Worm (Caenorhabditis elegans) whole organism, L2 larva: ENCODE data around the gene F47B8.3.

Experiments used
- C34F6.9 ChIP-seq: fragments of 150-350 bp; optimal IDR thresholded peaks from 2 replicates; lab custom pipeline; 2014; ENCODE audit warnings: missing biosample characterization, missing genetic modification characterization
- F13H6.1 ChIP-seq: sonication (generic microtip); optimal IDR thresholded peaks from 2 replicates; lab custom pipeline; 2016; ENCODE audit warnings: missing genetic modification characterization, missing compliant biosample characterization
- R02D3.7 ChIP-seq: fragments of 150-350 bp; optimal IDR thresholded peaks from 2 replicates; lab custom pipeline; 2014; ENCODE audit warnings: missing biosample characterization, missing genetic modification characterization
- Y55F3AM.14 ChIP-seq: fragments of 200-800 bp; sonication (Bioruptor generic); optimal IDR thresholded peaks from 2 replicates; lab custom pipeline; 2018; ENCODE audit warnings: mild to moderate bottlenecking, missing genetic modification characterization, missing compliant biosample characterization
- ZK546.5 ChIP-seq: sonication (generic microtip); optimal IDR thresholded peaks from 2 replicates; lab custom pipeline; 2017; ENCODE audit warnings: missing biosample characterization, missing genetic modification characterization
- alr-1 ChIP-seq: fragments of 150-350 bp; optimal IDR thresholded peaks from 2 replicates; lab custom pipeline; 2014; ENCODE audit warnings: missing biosample characterization, missing genetic modification characterization
- aly-2 ChIP-seq: fragments of 150-350 bp; optimal IDR thresholded peaks from 2 replicates; lab custom pipeline; 2014; ENCODE audit warnings: missing biosample characterization, missing genetic modification characterization
- ama-1 ChIP-seq: fragments of 150-350 bp; optimal IDR thresholded peaks from 2 replicates; lab custom pipeline; 2018; ENCODE audit warnings: inconsistent platforms
- blmp-1 ChIP-seq: sonication (generic microtip); optimal IDR thresholded peaks from 2 replicates; lab custom pipeline; 2017; ENCODE audit warnings: missing genetic modification characterization, mild to moderate bottlenecking, missing compliant biosample characterization, antibody characterized with exemption, moderate library complexity; ENCODE audit not compliant: insufficient read depth
- ceh-16 ChIP-seq: fragments of 150-350 bp; optimal IDR thresholded peaks from 2 replicates; lab custom pipeline; 2014; ENCODE audit warnings: missing biosample characterization, missing genetic modification characterization
- ceh-82 ChIP-seq: fragments of 150-350 bp; optimal IDR thresholded peaks from 2 replicates; lab custom pipeline; 2014; ENCODE audit warnings: missing biosample characterization, missing genetic modification characterization
- crh-2 ChIP-seq: sonication (generic microtip); optimal IDR thresholded peaks from 2 replicates; lab custom pipeline; 2017; ENCODE audit warnings: missing biosample characterization, missing genetic modification characterization
- dmd-4 ChIP-seq: sonication (generic microtip); optimal IDR thresholded peaks from 2 replicates; lab custom pipeline; 2017; ENCODE audit warnings: missing biosample characterization, missing genetic modification characterization
- egl-27 ChIP-seq: sonication (generic microtip); optimal IDR thresholded peaks from 3 replicates; lab custom pipeline; 2017; ENCODE audit warnings: missing biosample characterization, missing genetic modification reagents, missing genetic modification characterization
- elt-1 ChIP-seq: fragments of 150-350 bp; optimal IDR thresholded peaks from 2 replicates; lab custom pipeline; 2014; ENCODE audit warnings: missing biosample characterization, missing genetic modification characterization
- elt-3 ChIP-seq: sonication (generic microtip); optimal IDR thresholded peaks from 2 replicates; lab custom pipeline; 2017; ENCODE audit warnings: missing biosample characterization, missing genetic modification characterization
- fos-1 ChIP-seq: fragments of 150-350 bp; optimal IDR thresholded peaks from 2 replicates; lab custom pipeline; 2014; ENCODE audit warnings: missing biosample characterization, missing genetic modification characterization
- gmeb-1 ChIP-seq: fragments of 150-350 bp; optimal IDR thresholded peaks from 2 replicates; lab custom pipeline; 2014; ENCODE audit warnings: missing biosample characterization, missing genetic modification characterization
- lin-11 ChIP-seq: fragments of 150-350 bp; sonication (generic microtip); optimal IDR thresholded peaks from 2 replicates; lab custom pipeline; 2014; ENCODE audit warnings: missing biosample characterization, missing genetic modification characterization, inconsistent platforms, mixed read lengths
- lin-13 ChIP-seq: fragments of 150-350 bp; optimal IDR thresholded peaks from 2 replicates; lab custom pipeline; 2014; ENCODE audit warnings: missing biosample characterization, missing genetic modification reagents, missing genetic modification characterization
- lin-39 ChIP-seq: fragments of 150-350 bp; optimal IDR thresholded peaks from 2 replicates; lab custom pipeline; 2014; ENCODE audit warnings: missing biosample characterization, missing genetic modification reagents, missing genetic modification characterization
- lsy-2 ChIP-seq, 2 experiments: fragments of 150-350 bp in 1 of 2; sonication (generic microtip) in 1 of 2; optimal IDR thresholded peaks; 2 replicates each; lab custom pipeline; 2014 to 2017; ENCODE audit warnings: missing biosample characterization in 2 of 2, missing genetic modification characterization in 2 of 2
- mab-5 ChIP-seq: fragments of 150-350 bp; optimal IDR thresholded peaks from 2 replicates; lab custom pipeline; 2014; ENCODE audit warnings: missing biosample characterization, missing genetic modification characterization
- mbf-1 ChIP-seq: sonication (generic microtip); optimal IDR thresholded peaks from 2 replicates; lab custom pipeline; 2017; ENCODE audit warnings: missing biosample characterization, missing genetic modification characterization
- mdl-1 ChIP-seq, 2 experiments: fragments of 150-350 bp in 1 of 2; sonication (generic microtip) in 1 of 2; optimal IDR thresholded peaks; 2 replicates each; lab custom pipeline; 2017; ENCODE audit warnings: missing biosample characterization in 2 of 2, missing genetic modification characterization in 2 of 2
- nhr-10 ChIP-seq: sonication (generic microtip); optimal IDR thresholded peaks from 2 replicates; lab custom pipeline; 2017; ENCODE audit warnings: missing biosample characterization, missing genetic modification characterization
- nhr-11 ChIP-seq: fragments of 150-350 bp; optimal IDR thresholded peaks from 2 replicates; lab custom pipeline; 2014; ENCODE audit warnings: missing biosample characterization, missing genetic modification characterization
- nhr-12 ChIP-seq: fragments of 150-350 bp; optimal IDR thresholded peaks from 2 replicates; lab custom pipeline; 2014; ENCODE audit warnings: missing biosample characterization, missing genetic modification characterization
- nhr-129 ChIP-seq: fragments of 150-350 bp; optimal IDR thresholded peaks from 2 replicates; lab custom pipeline; 2014; ENCODE audit warnings: missing biosample characterization, missing genetic modification characterization
- nhr-21 ChIP-seq: fragments of 150-350 bp; optimal IDR thresholded peaks from 2 replicates; lab custom pipeline; 2014; ENCODE audit warnings: missing biosample characterization, missing genetic modification characterization
- nhr-23 ChIP-seq: fragments of 150-350 bp; optimal IDR thresholded peaks from 2 replicates; lab custom pipeline; 2014; ENCODE audit warnings: missing biosample characterization, missing genetic modification reagents, missing genetic modification characterization
- nhr-237 ChIP-seq: fragments of 150-350 bp; optimal IDR thresholded peaks from 2 replicates; lab custom pipeline; 2014; ENCODE audit warnings: missing biosample characterization, missing genetic modification characterization
- nhr-25 ChIP-seq: fragments of 150-350 bp; sonication (generic microtip); optimal IDR thresholded peaks from 3 replicates; lab custom pipeline; 2014; ENCODE audit warnings: missing biosample characterization, missing genetic modification characterization
- nhr-6 ChIP-seq: fragments of 150-350 bp; optimal IDR thresholded peaks from 2 replicates; lab custom pipeline; 2014; ENCODE audit warnings: missing biosample characterization, missing genetic modification characterization
- nhr-77 ChIP-seq: fragments of 150-350 bp; optimal IDR thresholded peaks from 2 replicates; lab custom pipeline; 2014; ENCODE audit warnings: missing biosample characterization, missing genetic modification characterization
- peb-1 ChIP-seq: fragments of 150-350 bp; optimal IDR thresholded peaks from 2 replicates; lab custom pipeline; 2014; ENCODE audit warnings: missing biosample characterization, missing genetic modification characterization
- sem-4 ChIP-seq: fragments of 150-350 bp; optimal IDR thresholded peaks from 2 replicates; lab custom pipeline; 2014; ENCODE audit warnings: missing biosample characterization, missing genetic modification reagents, missing genetic modification characterization
- skn-1 ChIP-seq: sonication (generic microtip); optimal IDR thresholded peaks from 2 replicates; lab custom pipeline; 2017; ENCODE audit warnings: missing biosample characterization, missing genetic modification characterization
- sma-3 ChIP-seq: sonication (generic microtip); optimal IDR thresholded peaks from 2 replicates; lab custom pipeline; 2016; ENCODE audit warnings: missing genetic modification reagents, missing genetic modification characterization, missing compliant biosample characterization
- sma-9 ChIP-seq, 2 experiments: fragments of 150-350 bp in 1 of 2; sonication (generic microtip) in 1 of 2; optimal IDR thresholded peaks; 2 replicates each; lab custom pipeline; 2014 to 2016; ENCODE audit warnings: missing genetic modification characterization in 2 of 2, mild to moderate bottlenecking in 1 of 2, missing biosample characterization in 1 of 2, missing compliant biosample characterization in 1 of 2, missing genetic modification reagents in 1 of 2, moderate library complexity in 1 of 2
- snpc-4 ChIP-seq: fragments of 150-350 bp; optimal IDR thresholded peaks from 2 replicates; lab custom pipeline; 2014; ENCODE audit warnings: missing biosample characterization, missing genetic modification characterization
- unc-39 ChIP-seq: fragments of 150-350 bp; optimal IDR thresholded peaks from 2 replicates; lab custom pipeline; 2014; ENCODE audit warnings: missing biosample characterization, missing genetic modification characterization
- unc-55 ChIP-seq: fragments of 150-350 bp; sonication (generic microtip); optimal IDR thresholded peaks from 3 replicates; lab custom pipeline; 2014; ENCODE audit warnings: missing biosample characterization, missing genetic modification reagents, missing genetic modification characterization
- unc-62 ChIP-seq: fragments of 150-350 bp; optimal IDR thresholded peaks from 2 replicates; lab custom pipeline; 2014; ENCODE audit warnings: missing biosample characterization, missing genetic modification reagents, missing genetic modification characterization
- zag-1 ChIP-seq: fragments of 150-350 bp; optimal IDR thresholded peaks from 2 replicates; lab custom pipeline; 2014; ENCODE audit warnings: missing biosample characterization, missing genetic modification characterization
- ztf-1 ChIP-seq: fragments of 200-800 bp; sonication (Bioruptor generic); conservative IDR thresholded peaks from 2 replicates; pipeline ENCODE4 v1.3.6; 2022; ENCODE audit warnings: missing genetic modification characterization, missing compliant biosample characterization
- ztf-11 ChIP-seq: sonication (generic microtip); optimal IDR thresholded peaks from 2 replicates; lab custom pipeline; 2017; ENCODE audit warnings: missing biosample characterization, missing genetic modification characterization
- ztf-4 ChIP-seq: fragments of 150-350 bp; optimal IDR thresholded peaks from 2 replicates; lab custom pipeline; 2014; ENCODE audit warnings: missing biosample characterization, missing genetic modification characterization

F47B8.3 gene

DNA sequence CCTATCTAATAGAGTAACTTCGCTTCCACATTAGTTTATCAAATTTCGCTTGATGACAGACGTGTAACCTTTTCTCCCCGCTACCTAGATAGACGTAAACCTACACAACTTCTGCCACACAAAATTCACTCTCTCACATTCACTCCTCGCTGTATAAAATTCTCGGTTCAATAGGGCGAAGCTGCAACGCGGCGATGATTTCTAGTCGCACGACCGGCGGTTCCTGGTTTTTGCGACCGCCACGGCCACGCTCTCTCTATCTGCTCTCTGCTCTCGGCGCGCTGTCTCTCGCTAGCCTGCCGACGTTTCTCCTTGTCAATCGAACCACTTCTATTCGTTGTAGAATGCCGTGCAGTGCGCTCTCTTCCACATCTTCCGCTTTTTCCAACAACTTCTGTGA lies 28.1 kb upstream of the F47B8.3 start (continued):
- peak; percentile 49 for TF ChIP-seq nhr-11
- no peak for TF ChIP-seq ztf-1 (GFP tag; lab: Robert Waterston, UW)
- TF ChIP-seq, all 48 proteins: peak for 25

DNA sequence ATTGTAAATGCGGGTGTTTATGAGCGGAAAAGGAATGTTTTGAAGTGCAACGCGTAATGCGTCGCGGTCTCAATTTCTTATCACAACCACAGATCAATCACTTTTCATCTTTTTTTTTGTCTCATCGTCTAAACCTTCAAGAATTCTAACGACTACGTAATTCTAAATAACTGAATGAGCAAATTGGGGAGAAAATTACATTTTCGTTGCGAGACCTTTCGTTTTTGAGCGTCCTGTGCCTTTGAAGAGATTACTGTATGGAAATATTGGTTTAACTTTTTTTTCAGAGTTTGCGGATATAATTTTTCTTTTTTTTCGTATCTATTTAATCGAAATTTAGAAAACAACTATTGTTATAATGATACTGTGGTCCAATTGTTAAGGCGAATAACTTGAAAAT lies 27.7 kb upstream of the F47B8.3 start:
- TF ChIP-seq elt-3 (tag; lab: Kevin White, UChicago) (no peak), lin-13 (GFP tag; lab: Kevin White, UChicago) (peak; percentile 11)

DNA sequence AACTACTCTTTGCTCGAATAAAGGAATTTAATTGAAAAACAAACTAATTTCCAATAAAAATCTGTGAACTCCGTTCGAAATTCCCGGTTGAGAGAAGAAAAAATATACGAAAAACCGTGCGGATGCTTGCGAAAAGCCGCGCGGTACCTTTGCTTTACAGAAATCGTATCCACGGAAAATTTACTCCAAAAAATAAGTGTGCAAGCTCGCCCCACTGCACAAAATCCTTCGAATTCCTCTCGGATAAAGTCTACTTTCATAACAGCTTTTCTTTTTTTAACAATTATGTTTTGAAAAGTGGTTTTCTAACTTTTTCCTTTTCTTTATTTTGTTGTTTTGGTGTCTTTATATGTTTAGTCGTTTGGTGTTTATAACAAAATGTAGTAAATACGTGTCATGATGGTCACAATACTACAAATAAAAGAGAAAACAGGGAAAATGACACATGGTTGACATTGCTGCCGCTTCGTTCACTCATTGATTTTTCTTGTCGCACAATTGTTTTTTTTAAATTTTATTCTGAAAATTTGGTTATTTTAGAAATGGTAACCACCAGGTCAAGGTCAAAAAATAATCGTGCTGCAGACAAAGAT lies 24.5 kb upstream of the F47B8.3 start, which contains the start of gene cept-2:
TSS of gene cept-2 (plus strand) at position 533 of the 593 bp plus-strand sequence.
- TF ChIP-seq skn-1 (tag; lab: Kevin White, UChicago) (peak; percentile 86), nhr-11 (no peak), nhr-129 (tag; lab: Kevin White, UChicago) (peak; percentile 95), dmd-4 (tag; lab: Kevin White, UChicago) (peak; percentile 43), sem-4 (tag; lab: Kevin White, UChicago) (peak; percentile 95), ceh-16 (tag; lab: Kevin White, UChicago) (peak; percentile 64), snpc-4 (tag; lab: Kevin White, UChicago) (peak; percentile 87), crh-2 (peak; percentile 94), C34F6.9 (tag; lab: Kevin White, UChicago) (peak; percentile 97), lsy-2 (tag; optimal IDR thresholded peaks at IDR 0.05; lab: Kevin White, UChicago) (peak; percentile 80 to 96), nhr-237 (tag; lab: Kevin White, UChicago) (no peak), ZK546.5 (tag; lab: Kevin White, UChicago) (peak; percentile 29), ceh-82 (tag; lab: Kevin White, UChicago) (peak; percentile 75), nhr-23 (tag; lab: Kevin White, UChicago) (no peak), mab-5 (peak; percentile 88), nhr-25 (tag; lab: Kevin White, UChicago) (no peak), unc-39 (tag; lab: Kevin White, UChicago) (no peak), Y55F3AM.14 (GFP tag; lab: Kevin White, UChicago) (peak; percentile 12), gmeb-1 (tag; lab: Kevin White, UChicago) (peak; percentile 88), blmp-1 (peak; percentile 87), fos-1 (tag; lab: Kevin White, UChicago) (peak; percentile 76), nhr-10 (tag; lab: Kevin White, UChicago) (no peak), egl-27 (tag; lab: Kevin White, UChicago) (peak; percentile 72), unc-55 (GFP tag; lab: Kevin White, UChicago) (peak; percentile 100), mbf-1 (tag; lab: Kevin White, UChicago) (no peak), nhr-77 (peak; percentile 66), elt-1 (tag; lab: Kevin White, UChicago) (no peak), alr-1 (tag; lab: Kevin White, UChicago) (no peak), ama-1 (lab: Kevin White, UChicago) (peak; percentile 53), unc-62 (no peak), mdl-1 (tag; optimal IDR thresholded peaks at IDR 0.05; lab: Kevin White, UChicago) (peak in 1 of 2 experiments; percentile 46), nhr-6 (tag; lab: Kevin White, UChicago) (no peak), aly-2 (tag; lab: Kevin White, UChicago) (no peak), lin-39 (no peak), lin-13 (GFP tag; lab: Kevin White, UChicago) (peak; percentile 94), peb-1 (tag; lab: Kevin White, UChicago) (no peak), sma-9 (GFP tag; optimal IDR thresholded peaks at IDR 0.05; lab: Kevin White, UChicago) (peak; percentile 94), sma-9 (tag; optimal IDR thresholded peaks at IDR 0.05; lab: Kevin White, UChicago) (no peak), ztf-11 (tag; lab: Kevin White, UChicago) (no peak), R02D3.7 (tag; lab: Kevin White, UChicago) (peak; percentile 30), nhr-12 (tag; lab: Kevin White, UChicago) (no peak), zag-1 (tag; lab: Kevin White, UChicago) (peak; percentile 56), nhr-21 (tag; lab: Kevin White, UChicago) (peak; percentile 91), elt-3 (tag; lab: Kevin White, UChicago) (no peak), ztf-1 (GFP tag; lab: Robert Waterston, UW) (no peak), sma-3 (peak; percentile 95), lin-11 (peak; percentile 96), ztf-4 (tag; lab: Kevin White, UChicago) (peak; percentile 85), F13H6.1 (tag; lab: Kevin White, UChicago) (peak; percentile 93)
